Worm (Caenorhabditis elegans) whole organism, L3 larva: ENCODE data around the gene C50D2.1.
"Not testable (repeated sequence)": the region's sequence is repeated elsewhere in the genome, so short reads cannot be mapped to it uniquely, and the experiment has no call there.

ENCODE experiments used
- ZK546.5 ChIP-seq: sonication (generic microtip); optimal IDR thresholded peaks from 2 replicates; lab custom pipeline; 2017; ENCODE audit warnings: missing biosample characterization, missing genetic modification characterization
- aly-2 ChIP-seq: fragments of 150-350 bp; optimal IDR thresholded peaks from 2 replicates; lab custom pipeline; 2014; ENCODE audit warnings: missing biosample characterization, missing genetic modification characterization
- ama-1 ChIP-seq: fragments of 150-350 bp; optimal IDR thresholded peaks from 2 replicates; lab custom pipeline; 2018
- ceh-28 ChIP-seq: fragments of 150-350 bp; optimal IDR thresholded peaks from 2 replicates; lab custom pipeline; 2014; ENCODE audit warnings: missing biosample characterization, missing genetic modification reagents, missing genetic modification characterization
- ceh-82 ChIP-seq: fragments of 150-350 bp; optimal IDR thresholded peaks from 2 replicates; lab custom pipeline; 2014; ENCODE audit warnings: missing biosample characterization, missing genetic modification characterization
- ceh-9 ChIP-seq: sonication (generic microtip); optimal IDR thresholded peaks from 2 replicates; lab custom pipeline; 2018; ENCODE audit warnings: missing biosample characterization, missing genetic modification characterization
- daf-12 ChIP-seq: fragments of 150-350 bp; optimal IDR thresholded peaks from 2 replicates; lab custom pipeline; 2014; ENCODE audit warnings: missing biosample characterization, missing genetic modification reagents, missing genetic modification characterization
- egl-27 ChIP-seq: sonication (generic microtip); optimal IDR thresholded peaks from 4 replicates; lab custom pipeline; 2017; ENCODE audit warnings: missing biosample characterization, missing genetic modification reagents, missing genetic modification characterization
- egl-5 ChIP-seq: fragments of 150-350 bp; optimal IDR thresholded peaks from 2 replicates; lab custom pipeline; 2017; ENCODE audit warnings: missing biosample characterization, missing genetic modification reagents, missing genetic modification characterization, inconsistent platforms
- elt-3 ChIP-seq, 3 experiments: fragments of 150-350 bp in 1 of 3; sonication (generic microtip) in 2 of 3; optimal IDR thresholded peaks; 2 replicates in 2 of 3; 4 replicates in 1 of 3; lab custom pipeline; 2014 to 2017; ENCODE audit warnings: missing biosample characterization in 3 of 3, missing genetic modification characterization in 3 of 3
- eor-1 ChIP-seq, 2 experiments: fragments of 150-350 bp; optimal IDR thresholded peaks; 2 replicates each; lab custom pipeline; 2014 to 2018; ENCODE audit warnings: missing biosample characterization in 2 of 2, missing genetic modification characterization in 2 of 2
- fkh-2 ChIP-seq: fragments of 150-350 bp; optimal IDR thresholded peaks from 2 replicates; lab custom pipeline; 2014; ENCODE audit warnings: missing biosample characterization, missing genetic modification reagents, missing genetic modification characterization
- jun-1 ChIP-seq: fragments of 150-350 bp; optimal IDR thresholded peaks from 2 replicates; lab custom pipeline; 2014; ENCODE audit warnings: missing biosample characterization, missing genetic modification reagents, missing genetic modification characterization
- lin-15B ChIP-seq: fragments of 150-350 bp; optimal IDR thresholded peaks from 2 replicates; lab custom pipeline; 2014; ENCODE audit warnings: missing biosample characterization, missing genetic modification characterization
- lin-39 ChIP-seq: fragments of 150-350 bp; optimal IDR thresholded peaks from 2 replicates; lab custom pipeline; 2018; ENCODE audit warnings: missing biosample characterization, missing genetic modification reagents, missing genetic modification characterization
- lsy-12 ChIP-seq: sonication (generic microtip); optimal IDR thresholded peaks from 2 replicates; lab custom pipeline; 2016; ENCODE audit warnings: mild to moderate bottlenecking, missing genetic modification characterization, missing compliant biosample characterization
- mdl-1 ChIP-seq: fragments of 150-350 bp; optimal IDR thresholded peaks from 2 replicates; lab custom pipeline; 2014; ENCODE audit warnings: missing biosample characterization, missing genetic modification characterization
- mml-1 ChIP-seq: fragments of 150-350 bp; sonication (generic microtip); optimal IDR thresholded peaks from 3 replicates; lab custom pipeline; 2014; ENCODE audit warnings: missing biosample characterization, missing genetic modification characterization
- nfya-1 ChIP-seq: sonication (generic microtip); optimal IDR thresholded peaks from 2 replicates; lab custom pipeline; 2017; ENCODE audit warnings: missing genetic modification characterization, mild to moderate bottlenecking, missing compliant biosample characterization, antibody characterized with exemption, moderate library complexity; ENCODE audit not compliant: insufficient read depth
- nhr-11 ChIP-seq: fragments of 150-350 bp; optimal IDR thresholded peaks from 2 replicates; lab custom pipeline; 2014; ENCODE audit warnings: missing biosample characterization, missing genetic modification characterization
- nhr-12 ChIP-seq: fragments of 150-350 bp; optimal IDR thresholded peaks from 2 replicates; lab custom pipeline; 2014; ENCODE audit warnings: missing biosample characterization, missing genetic modification characterization
- nhr-237 ChIP-seq: fragments of 150-350 bp; optimal IDR thresholded peaks from 2 replicates; lab custom pipeline; 2014; ENCODE audit warnings: missing biosample characterization, missing genetic modification characterization
- nhr-25 ChIP-seq: sonication (generic microtip); optimal IDR thresholded peaks from 2 replicates; lab custom pipeline; 2017; ENCODE audit warnings: missing biosample characterization, missing genetic modification characterization
- nhr-28 ChIP-seq: fragments of 150-350 bp; optimal IDR thresholded peaks from 2 replicates; lab custom pipeline; 2014; ENCODE audit warnings: missing biosample characterization, missing genetic modification characterization
- nhr-67 ChIP-seq: fragments of 150-350 bp; optimal IDR thresholded peaks from 2 replicates; lab custom pipeline; 2014; ENCODE audit warnings: missing biosample characterization, missing genetic modification characterization
- nhr-77 ChIP-seq: fragments of 150-350 bp; optimal IDR thresholded peaks from 2 replicates; lab custom pipeline; 2014; ENCODE audit warnings: missing biosample characterization, missing genetic modification characterization
- pqm-1 ChIP-seq: fragments of 150-350 bp; optimal IDR thresholded peaks from 2 replicates; lab custom pipeline; 2017; ENCODE audit warnings: missing biosample characterization, missing genetic modification characterization, inconsistent platforms
- skn-1 ChIP-seq: fragments of 150-350 bp; optimal IDR thresholded peaks from 2 replicates; lab custom pipeline; 2014; ENCODE audit warnings: missing biosample characterization, missing genetic modification characterization
- snpc-4 ChIP-seq: fragments of 150-350 bp; optimal IDR thresholded peaks from 2 replicates; lab custom pipeline; 2014; ENCODE audit warnings: missing biosample characterization, missing genetic modification characterization
- tbx-2 ChIP-seq: sonication (generic microtip); optimal IDR thresholded peaks from 2 replicates; lab custom pipeline; 2016; ENCODE audit warnings: mild to moderate bottlenecking, missing genetic modification characterization, missing compliant biosample characterization
- unc-39 ChIP-seq: sonication (generic microtip); optimal IDR thresholded peaks from 4 replicates; lab custom pipeline; 2017; ENCODE audit warnings: missing biosample characterization, missing genetic modification characterization
- zag-1 ChIP-seq: fragments of 150-350 bp; optimal IDR thresholded peaks from 2 replicates; lab custom pipeline; 2014; ENCODE audit warnings: missing biosample characterization, missing genetic modification characterization
- ztf-11 ChIP-seq: fragments of 150-350 bp; optimal IDR thresholded peaks from 2 replicates; lab custom pipeline; 2014; ENCODE audit warnings: missing biosample characterization, missing genetic modification characterization
- ztf-4 ChIP-seq: fragments of 150-350 bp; optimal IDR thresholded peaks from 2 replicates; lab custom pipeline; 2014; ENCODE audit warnings: missing biosample characterization, missing genetic modification characterization

Gene C50D2.1

DNA sequence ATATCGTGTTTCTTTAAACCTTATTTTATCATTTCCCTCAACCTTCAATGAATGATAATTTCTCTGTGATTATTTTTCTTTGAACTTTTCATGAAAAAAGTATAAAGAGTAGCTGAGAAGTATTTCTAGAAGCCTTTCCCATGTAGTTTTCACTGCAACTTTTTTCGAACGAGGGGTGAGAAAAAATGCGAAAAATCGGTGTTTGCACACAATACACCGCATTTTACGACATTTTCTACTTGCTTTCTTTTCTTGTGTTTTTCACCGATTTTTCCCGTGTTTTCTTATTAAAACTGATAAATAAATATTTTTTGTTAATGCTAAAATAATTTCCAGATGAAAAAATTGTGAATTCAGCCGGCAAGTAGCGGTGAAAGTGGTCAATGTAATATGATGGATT, 12.5 kb upstream of the C50D2.1 start, which contains the start of gene C50D2.10:
Gene C50D2.10 (plus strand): TSS at position 245 of the 400 bp plus-strand sequence.
- not testable (repeated sequence) for TF ChIP-seq snpc-4, ztf-4, ztf-11 (tag; lab: Kevin White, UChicago)

DNA sequence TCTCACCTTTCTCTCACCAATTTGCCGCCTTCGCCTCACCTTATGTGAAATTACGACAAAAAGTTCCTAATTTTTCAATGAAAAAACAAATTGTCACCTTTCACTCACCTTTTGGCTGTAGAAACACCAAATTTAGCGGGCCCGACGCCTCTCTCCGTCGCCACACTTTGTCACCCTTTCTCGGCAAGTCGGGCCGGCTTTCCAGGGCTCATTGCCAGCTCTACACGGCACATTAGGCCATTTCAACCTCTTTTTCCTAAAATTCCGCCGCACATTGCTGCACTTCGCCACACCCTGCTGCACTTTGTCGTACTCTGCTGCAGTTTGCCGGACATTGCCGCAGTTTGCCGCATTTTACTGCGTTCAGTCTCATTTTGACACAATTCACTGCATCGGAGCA, 10.2 kb upstream of the C50D2.1 start:
- TF ChIP-seq lsy-12, result no peak
- no peak for TF ChIP-seq mdl-1 (tag; lab: Kevin White, UChicago)
- TF ChIP-seq nhr-12 (tag; lab: Kevin White, UChicago), result no peak
- no peak for TF ChIP-seq jun-1 (tag; lab: Kevin White, UChicago)
- no peak for TF ChIP-seq snpc-4 (tag; lab: Kevin White, UChicago)

DNA sequence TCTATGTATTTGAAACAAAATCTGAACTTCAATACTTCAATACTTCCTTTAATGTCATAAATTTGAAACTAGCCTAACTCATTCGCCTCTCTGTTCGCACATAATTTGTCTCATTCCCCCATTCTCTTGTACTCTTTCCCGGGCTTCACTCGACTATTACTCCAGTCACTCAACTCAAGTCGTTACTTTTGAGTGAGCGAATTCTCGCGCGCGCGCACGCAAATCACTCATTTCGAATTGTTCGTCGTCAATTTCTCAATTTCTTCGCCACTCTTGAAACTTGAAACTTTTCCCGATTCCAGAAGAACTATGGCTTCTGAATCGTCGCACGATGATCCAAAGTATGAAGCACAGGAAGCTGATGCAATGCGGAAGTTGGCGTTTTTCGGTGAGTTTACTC, 7.1 kb upstream of the C50D2.1 start, which contains the start of gene col-68:
Gene col-68 (plus strand): TSS at position 301 of the 400 bp plus-strand sequence.
- no peak for TF ChIP-seq nhr-237 (tag; lab: Kevin White, UChicago)
- TF ChIP-seq aly-2 (tag; lab: Kevin White, UChicago), result no peak
- TF ChIP-seq nhr-67 (tag; lab: Kevin White, UChicago), result no peak
- TF ChIP-seq lsy-12, result no peak
- no peak for TF ChIP-seq tbx-2 (tag; lab: Kevin White, UChicago)
- no peak for TF ChIP-seq lin-39 (tag; lab: Kevin White, UChicago)
- no peak for TF ChIP-seq ceh-28
- TF ChIP-seq ama-1 (lab: Kevin White, UChicago), result no peak
- no peak for TF ChIP-seq mdl-1 (tag; lab: Kevin White, UChicago)
- no peak for TF ChIP-seq egl-5
- TF ChIP-seq skn-1 (tag; lab: Kevin White, UChicago), result no peak
- TF ChIP-seq elt-3 (tag; optimal IDR thresholded peaks at IDR 0.05; lab: Kevin White, UChicago), result no peak
- no peak for TF ChIP-seq nfya-1 (tag; lab: Kevin White, UChicago)
- TF ChIP-seq ceh-9 (tag; lab: Kevin White, UChicago), result no peak
- TF ChIP-seq eor-1 (tag; optimal IDR thresholded peaks at IDR 0.05; lab: Kevin White, UChicago), result no peak

DNA sequence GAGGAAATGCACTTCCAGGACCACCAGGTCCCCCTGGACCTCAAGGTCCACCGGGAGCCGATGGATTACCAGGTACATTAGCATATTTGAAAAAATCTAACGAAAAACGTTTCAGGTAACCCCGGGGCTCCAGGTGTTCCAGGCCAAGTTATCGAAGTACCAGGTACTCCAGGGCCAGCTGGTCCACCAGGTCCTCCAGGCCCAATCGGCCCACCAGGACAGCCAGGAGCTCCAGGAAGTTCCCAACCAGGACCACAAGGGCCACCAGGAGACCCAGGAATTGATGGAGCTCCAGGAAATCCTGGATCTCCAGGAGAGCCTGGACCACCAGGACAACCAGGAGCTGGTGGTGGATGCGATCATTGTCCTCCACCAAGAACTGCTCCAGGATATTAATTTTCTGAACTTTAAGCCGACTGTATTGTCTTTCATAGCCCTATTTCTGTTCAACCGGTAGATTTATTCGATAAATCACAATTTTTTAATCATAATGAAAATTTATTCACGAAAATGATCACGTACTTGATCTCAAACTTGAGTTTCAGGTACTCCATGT, 6.0 kb upstream of the C50D2.1 start:
- no peak for TF ChIP-seq ceh-82 (tag; lab: Kevin White, UChicago)
- TF ChIP-seq fkh-2 (tag; lab: Kevin White, UChicago), result no peak
- TF ChIP-seq daf-12 (tag; lab: Kevin White, UChicago), result no peak
- TF ChIP-seq lin-15B (tag; lab: Kevin White, UChicago), result no peak
- no peak for TF ChIP-seq nhr-25 (tag; lab: Kevin White, UChicago)
- TF ChIP-seq pqm-1 (tag; lab: Kevin White, UChicago), result no peak
- TF ChIP-seq ama-1 (lab: Kevin White, UChicago), result no peak
- TF ChIP-seq egl-5, result no peak

DNA sequence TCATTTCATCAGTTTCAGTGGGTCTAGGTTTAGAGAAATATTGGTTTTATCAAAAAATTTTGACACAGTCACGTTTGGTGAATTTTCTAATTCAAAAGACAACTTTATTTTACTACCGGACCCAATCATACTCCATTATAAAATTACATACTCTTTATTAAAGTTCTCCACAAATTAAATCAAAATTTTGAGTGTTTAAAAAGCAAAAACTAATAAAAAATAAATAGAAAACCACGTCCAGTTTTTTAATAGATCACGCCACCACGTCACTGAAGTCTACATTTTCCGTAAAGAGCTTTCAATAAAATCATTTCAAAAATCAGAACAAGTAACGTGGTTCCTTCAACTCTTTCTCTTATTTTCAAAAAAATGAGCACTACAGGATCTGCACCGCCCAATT, 5.5 kb upstream of the C50D2.1 start, which contains the start of gene txt-1:
Gene txt-1 (plus strand): TSS at position 301 of the 400 bp plus-strand sequence.
- TF ChIP-seq mml-1 (tag; lab: Kevin White, UChicago) (no peak), nhr-237 (tag; lab: Kevin White, UChicago) (no peak), fkh-2 (tag; lab: Kevin White, UChicago) (no peak), zag-1 (tag; lab: Kevin White, UChicago) (no peak), nhr-77 (no peak), unc-39 (tag; lab: Kevin White, UChicago) (no peak), nhr-28 (tag; lab: Kevin White, UChicago) (no peak), pqm-1 (tag; lab: Kevin White, UChicago) (no peak), lin-39 (tag; lab: Kevin White, UChicago) (no peak), ZK546.5 (no peak), ceh-82 (tag; lab: Kevin White, UChicago) (no peak), nhr-11 (tag; lab: Kevin White, UChicago) (no peak), egl-27 (no peak), ztf-4 (tag; lab: Kevin White, UChicago) (no peak)
